Fruit fly (Drosophila melanogaster) whole organism, wandering third instar larva: ENCODE results near the gene CG4098.

Source experiments
- br ChIP-seq: fragments of 200-800 bp; sonication (Bioruptor generic); optimal IDR thresholded peaks from 2 replicates; lab custom pipeline; 2016; ENCODE audit warnings: missing biosample characterization, missing genetic modification characterization
- ey ChIP-seq: fragments of 200-800 bp; sonication (Bioruptor generic); optimal IDR thresholded peaks from 2 replicates; lab custom pipeline; 2016; ENCODE audit warnings: missing biosample characterization, missing genetic modification characterization
- pan ChIP-seq: fragments of >200 bp; optimal IDR thresholded peaks from 2 replicates; lab custom pipeline; 2017
- psq ChIP-seq: fragments of 200-800 bp; sonication (Bioruptor generic); optimal IDR thresholded peaks from 3 replicates; lab custom pipeline; 2017; ENCODE audit warnings: missing biosample characterization, mild to moderate bottlenecking, missing genetic modification characterization, moderate library complexity
- usp ChIP-seq: fragments of >200 bp; optimal IDR thresholded peaks from 2 replicates; lab custom pipeline; 2017; ENCODE audit warnings: missing biosample characterization, missing genetic modification characterization

DNA sequence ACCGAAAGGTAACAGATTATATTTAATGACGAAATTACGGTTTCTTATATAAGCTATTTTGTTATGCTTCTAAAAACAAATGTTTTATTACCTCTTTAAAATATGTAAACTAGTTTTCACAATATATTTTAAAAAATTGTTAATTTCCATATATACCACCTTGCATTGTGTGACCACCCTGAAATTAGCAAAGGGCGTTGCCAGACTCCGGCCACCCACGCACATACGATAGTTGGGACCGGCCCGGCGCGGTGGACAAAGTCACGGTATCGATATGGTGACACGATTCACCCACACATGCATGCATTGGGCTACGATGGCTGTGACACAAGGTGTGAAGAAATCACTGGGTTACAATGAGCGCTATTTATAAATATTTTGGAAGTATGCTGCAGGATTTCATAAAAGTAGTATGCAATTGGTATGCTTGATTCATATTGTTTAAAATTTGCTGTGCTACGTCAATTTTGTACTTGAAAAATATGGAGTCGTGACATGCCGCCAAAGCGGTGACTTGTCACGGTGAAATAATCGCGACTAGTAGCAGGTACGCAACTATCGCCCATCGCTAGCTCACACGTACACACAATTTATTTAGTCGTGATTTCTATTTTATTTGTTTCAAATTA, 21.0 kb downstream of the CG4098 start:
- TF ChIP-seq ey (GFP tag; lab: Kevin White, UChicago), result peak; percentile 43
- TF ChIP-seq usp (GFP tag; lab: Kevin White, UChicago), result no peak
- TF ChIP-seq br, result peak; percentile 53
- no peak for TF ChIP-seq pan (lab: Kevin White, UChicago)
- TF ChIP-seq psq, result peak; percentile 42
